Fruit fly (Drosophila melanogaster) whole organism, prepupa: ENCODE measurements around the gene Spn38F.
A peak's percentile ranks its signal among the peaks of the same experiment; 100 is the strongest.

ENCODE experiments used
- Blimp-1 ChIP-seq: fragments of 200-800 bp; sonication (Bioruptor generic); optimal IDR thresholded peaks from 3 replicates; lab custom pipeline; 2017; ENCODE audit warnings: missing biosample characterization, missing genetic modification characterization, mild to moderate bottlenecking, moderate library complexity, missing genetic modification reagents
- CG10631 ChIP-seq: fragments of 200-800 bp; sonication (Bioruptor generic); optimal IDR thresholded peaks from 2 replicates; lab custom pipeline; 2016; ENCODE audit warnings: missing biosample characterization, missing genetic modification characterization
- CG11294 ChIP-seq: fragments of 200-800 bp; sonication (Bioruptor generic); IDR thresholded peaks from 2 replicates; pipeline ENCODE4 v1.3.6; 2022; ENCODE audit warnings: missing biosample characterization, missing genetic modification characterization
- CG11762 ChIP-seq: fragments of 200-800 bp; sonication (Bioruptor generic); optimal IDR thresholded peaks from 3 replicates; lab custom pipeline; 2016; ENCODE audit warnings: missing biosample characterization, missing genetic modification characterization; ENCODE audit not compliant: insufficient read depth
- CG11902 ChIP-seq: fragments of 200-800 bp; sonication (Bioruptor generic); optimal IDR thresholded peaks from 3 replicates; lab custom pipeline; 2016; ENCODE audit warnings: missing biosample characterization, missing genetic modification characterization
- CG1621 ChIP-seq: fragments of 200-800 bp; sonication (Bioruptor generic); optimal IDR thresholded peaks from 3 replicates; lab custom pipeline; 2018; ENCODE audit warnings: missing biosample characterization, mild to moderate bottlenecking, missing genetic modification characterization
- CG3032 ChIP-seq: fragments of 200-800 bp; optimal IDR thresholded peaks from 2 replicates; lab custom pipeline; 2019; ENCODE audit warnings: missing biosample characterization, mild to moderate bottlenecking, missing genetic modification characterization, moderate library complexity
- CG32006 ChIP-seq: fragments of 200-800 bp; sonication (Bioruptor generic); optimal IDR thresholded peaks from 3 replicates; lab custom pipeline; 2017; ENCODE audit warnings: missing biosample characterization, mild to moderate bottlenecking, missing genetic modification characterization
- CG3919 ChIP-seq: fragments of 200-800 bp; sonication (Bioruptor generic); optimal IDR thresholded peaks from 3 replicates; lab custom pipeline; 2016; ENCODE audit warnings: missing biosample characterization, missing genetic modification characterization
- CG6163 ChIP-seq: fragments of 200-800 bp; sonication (Bioruptor generic); IDR thresholded peaks from 3 replicates; pipeline ENCODE4 v1.3.6; 2022; ENCODE audit warnings: missing biosample characterization, missing genetic modification characterization
- CG6808 ChIP-seq: fragments of 200-800 bp; sonication (Bioruptor generic); optimal IDR thresholded peaks from 3 replicates; lab custom pipeline; 2017; ENCODE audit warnings: missing biosample characterization, missing genetic modification characterization, mild to moderate bottlenecking, moderate library complexity, missing genetic modification reagents
- CG8119 ChIP-seq: fragments of 200-800 bp; sonication (Bioruptor generic); IDR thresholded peaks from 3 replicates; pipeline ENCODE4 v1.3.6; 2022; ENCODE audit warnings: missing biosample characterization, missing genetic modification characterization
- CG8319 ChIP-seq: fragments of 200-800 bp; sonication (Bioruptor generic); optimal IDR thresholded peaks from 3 replicates; lab custom pipeline; 2016; ENCODE audit warnings: missing biosample characterization, missing genetic modification characterization
- CG8632 ChIP-seq: fragments of 200-800 bp; sonication (Bioruptor generic); optimal IDR thresholded peaks from 3 replicates; lab custom pipeline; 2016; ENCODE audit warnings: missing biosample characterization, missing genetic modification characterization
- Eip75B ChIP-seq: fragments of 200-800 bp; sonication (Bioruptor generic); optimal IDR thresholded peaks from 3 replicates; lab custom pipeline; 2016; ENCODE audit warnings: missing biosample characterization, missing genetic modification characterization
- Eip78C ChIP-seq: fragments of 200-800 bp; sonication (Bioruptor generic); peaks from one replicate; lab custom pipeline; 2016; ENCODE audit warnings: missing biosample characterization, missing genetic modification characterization
- Ets96B ChIP-seq: fragments of 200-800 bp; optimal IDR thresholded peaks from 2 replicates; lab custom pipeline; 2019; ENCODE audit warnings: missing biosample characterization, mild to moderate bottlenecking, missing genetic modification characterization, moderate library complexity
- Hr4 ChIP-seq: fragments of 200-800 bp; sonication (Bioruptor generic); optimal IDR thresholded peaks from 3 replicates; lab custom pipeline; 2016; ENCODE audit warnings: missing biosample characterization, missing genetic modification characterization
- Met ChIP-seq: fragments of 200-800 bp; sonication (Bioruptor generic); optimal IDR thresholded peaks from 3 replicates; lab custom pipeline; 2016; ENCODE audit warnings: missing biosample characterization, missing genetic modification characterization
- OdsH ChIP-seq: fragments of 200-800 bp; sonication (Bioruptor generic); optimal IDR thresholded peaks from 3 replicates; lab custom pipeline; 2016; ENCODE audit warnings: missing biosample characterization, missing genetic modification characterization
- Smox ChIP-seq: fragments of 200-800 bp; sonication (Bioruptor generic); optimal IDR thresholded peaks from 3 replicates; lab custom pipeline; 2016; ENCODE audit warnings: missing biosample characterization, missing genetic modification characterization
- Sox14 ChIP-seq: fragments of 200-800 bp; sonication (Bioruptor generic); optimal IDR thresholded peaks from 3 replicates; lab custom pipeline; 2016; ENCODE audit warnings: missing biosample characterization, missing genetic modification characterization
- acj6 ChIP-seq: fragments of 200-800 bp; sonication (Bioruptor generic); optimal IDR thresholded peaks from 3 replicates; lab custom pipeline; 2016; ENCODE audit warnings: missing biosample characterization, missing genetic modification characterization
- cyc ChIP-seq: fragments of 200-800 bp; sonication (Bioruptor generic); optimal IDR thresholded peaks from 3 replicates; lab custom pipeline; 2016; ENCODE audit warnings: missing biosample characterization, missing genetic modification characterization
- dac ChIP-seq: fragments of 200-800 bp; sonication (Bioruptor generic); optimal IDR thresholded peaks from 2 replicates; lab custom pipeline; 2017; ENCODE audit warnings: missing biosample characterization, mild to moderate bottlenecking, missing genetic modification characterization
- dsx ChIP-seq: fragments of 200-800 bp; optimal IDR thresholded peaks from 3 replicates; lab custom pipeline; 2019; ENCODE audit warnings: missing biosample characterization, mild to moderate bottlenecking, missing genetic modification characterization, moderate library complexity; ENCODE audit not compliant: poor library complexity, severe bottlenecking
- esn ChIP-seq: fragments of 200-800 bp; sonication (Bioruptor generic); optimal IDR thresholded peaks from 2 replicates; lab custom pipeline; 2016; ENCODE audit warnings: missing biosample characterization, mild to moderate bottlenecking, missing genetic modification characterization, moderate library complexity
- fd59A ChIP-seq: fragments of 200-800 bp; sonication (Bioruptor generic); optimal IDR thresholded peaks from 2 replicates; lab custom pipeline; 2017; ENCODE audit warnings: missing biosample characterization, mild to moderate bottlenecking, missing genetic modification characterization, missing genetic modification reagents
- fd85E ChIP-seq: fragments of 200-800 bp; sonication (Bioruptor generic); optimal IDR thresholded peaks from 3 replicates; lab custom pipeline; 2016; ENCODE audit warnings: missing biosample characterization, missing genetic modification characterization
- fkh ChIP-seq: fragments of 200-800 bp; sonication (Bioruptor generic); optimal IDR thresholded peaks from 3 replicates; lab custom pipeline; 2017; ENCODE audit warnings: missing biosample characterization, mild to moderate bottlenecking, missing genetic modification characterization, moderate library complexity
- lz ChIP-seq: fragments of 200-800 bp; sonication (Bioruptor generic); optimal IDR thresholded peaks from 3 replicates; lab custom pipeline; 2016; ENCODE audit warnings: missing biosample characterization, missing genetic modification characterization
- net ChIP-seq: fragments of 200-800 bp; sonication (Bioruptor generic); optimal IDR thresholded peaks from 3 replicates; lab custom pipeline; 2016; ENCODE audit warnings: missing biosample characterization, missing genetic modification characterization
- pdm3 ChIP-seq: fragments of 200-800 bp; sonication (Bioruptor generic); optimal IDR thresholded peaks from 3 replicates; lab custom pipeline; 2016; ENCODE audit warnings: missing biosample characterization, missing genetic modification characterization
- ss ChIP-seq, 2 experiments: fragments of 200-800 bp; sonication (Bioruptor generic); optimal IDR thresholded peaks; 2 replicates in 1 of 2; 3 replicates in 1 of 2; lab custom pipeline; 2017 to 2018; ENCODE audit warnings: mild to moderate bottlenecking in 2 of 2, missing biosample characterization in 2 of 2, missing genetic modification characterization in 2 of 2, moderate library complexity in 1 of 2
- svp ChIP-seq: fragments of 200-800 bp; sonication (Bioruptor generic); peaks from one replicate; lab custom pipeline; 2016; ENCODE audit warnings: missing biosample characterization, missing genetic modification characterization
- topi ChIP-seq: fragments of 200-800 bp; sonication (Bioruptor generic); optimal IDR thresholded peaks from 3 replicates; lab custom pipeline; 2016; ENCODE audit warnings: missing biosample characterization, missing genetic modification characterization
- vri ChIP-seq: fragments of 200-800 bp; sonication (Bioruptor generic); optimal IDR thresholded peaks from 3 replicates; lab custom pipeline; 2016; ENCODE audit warnings: missing biosample characterization, mild to moderate bottlenecking, missing genetic modification characterization

Gene Spn38F

dm6 chr2L:20831060-20831459, 6.7 kb downstream of the Spn38F start, which contains the start of gene CG31674:
CG31674 (plus strand) TSS chr2L:20831262.
- TF ChIP-seq topi (GFP tag; lab: Kevin White, UChicago) (no peak), CG8319 (GFP tag; lab: Kevin White, UChicago) (no peak), vri (GFP tag; lab: Kevin White, UChicago) (peak; percentile 6), CG3919 (GFP tag; lab: Kevin White, UChicago) (no peak), ss (GFP tag; optimal IDR thresholded peaks at IDR 0.05; lab: Kevin White, UChicago) (no peak), dac (GFP tag; lab: Kevin White, UChicago) (no peak)

- TF ChIP-seq fd85E (no peak), CG6808 (GFP tag; lab: Kevin White, UChicago) (no peak), vri (GFP tag; lab: Kevin White, UChicago) (peak; percentile 34), dac (GFP tag; lab: Kevin White, UChicago) (no peak), Met (GFP tag; lab: Kevin White, UChicago) (peak; percentile 7), CG8119 (GFP tag; lab: Robert Waterston, UW) (no peak), fd59A (GFP tag; lab: Kevin White, UChicago) (no peak), dsx (GFP tag; lab: Kevin White, UChicago) (no peak), net (no peak), CG8632 (GFP tag; lab: Kevin White, UChicago) (peak; percentile 6), CG11762 (no peak), svp (GFP tag; lab: Kevin White, UChicago) (no peak), CG11902 (GFP tag; lab: Kevin White, UChicago) (no peak), Eip78C (peak; percentile 50), lz (GFP tag; lab: Kevin White, UChicago) (no peak), esn (GFP tag; lab: Kevin White, UChicago) (peak; percentile 34), CG3919 (GFP tag; lab: Kevin White, UChicago) (no peak), Ets96B (tag; lab: Kevin White, UChicago) (no peak), CG10631 (peak; percentile 22), Blimp-1 (GFP tag; lab: Kevin White, UChicago) (no peak), Hr4 (GFP tag; lab: Kevin White, UChicago) (peak; percentile 6), cyc (peak; percentile 32), Eip75B (GFP tag; lab: Kevin White, UChicago) (peak; percentile 2), CG11294 (no peak), fkh (GFP tag; lab: Kevin White, UChicago) (no peak), Smox (GFP tag; lab: Kevin White, UChicago) (peak; percentile 18), CG32006 (GFP tag; lab: Kevin White, UChicago) (no peak), OdsH (GFP tag; lab: Kevin White, UChicago) (peak; percentile 24), CG3032 (no peak), pdm3 (GFP tag; lab: Kevin White, UChicago) (peak; percentile 23), acj6 (GFP tag; lab: Kevin White, UChicago) (no peak), topi (GFP tag; lab: Kevin White, UChicago) (peak; percentile 9), CG1621 (no peak)
Measured at dm6 chr2L:20829755-20830396, 7.9 kb downstream of the Spn38F start.

dm6 chr2L:20829309-20829708, 8.5 kb downstream of the Spn38F start, which contains the start of gene CG31673:
CG31673 (plus strand) TSS chr2L:20829609.
- TF ChIP-seq vri (GFP tag; lab: Kevin White, UChicago) (no peak), lz (GFP tag; lab: Kevin White, UChicago) (no peak), CG8319 (GFP tag; lab: Kevin White, UChicago) (no peak), cyc (no peak), fd59A (GFP tag; lab: Kevin White, UChicago) (no peak), CG6163 (GFP tag; lab: Robert Waterston, UW) (no peak), Sox14 (GFP tag; lab: Kevin White, UChicago) (no peak)
